Fruit fly (Drosophila melanogaster): ENCODE data around the gene CG13670.

- TF ChIP-seq usp (GFP tag; optimal IDR thresholded peaks at IDR 0.05): no peak
- no peak for TF ChIP-seq psq (optimal IDR thresholded peaks at IDR 0.05)
- no peak for TF ChIP-seq EcR (GFP tag; optimal IDR thresholded peaks at IDR 0.05)
- no peak for TF ChIP-seq pan (optimal IDR thresholded peaks at IDR 0.05)
Observed at dm6 chr3L:8336372-8336771, 15.8 kb downstream of the CG13670 start, which contains the start of gene Cpr66Cb.
